Fruit fly (Drosophila melanogaster): ENCODE results near the gene CG42831.

Gene CG42831

DNA sequence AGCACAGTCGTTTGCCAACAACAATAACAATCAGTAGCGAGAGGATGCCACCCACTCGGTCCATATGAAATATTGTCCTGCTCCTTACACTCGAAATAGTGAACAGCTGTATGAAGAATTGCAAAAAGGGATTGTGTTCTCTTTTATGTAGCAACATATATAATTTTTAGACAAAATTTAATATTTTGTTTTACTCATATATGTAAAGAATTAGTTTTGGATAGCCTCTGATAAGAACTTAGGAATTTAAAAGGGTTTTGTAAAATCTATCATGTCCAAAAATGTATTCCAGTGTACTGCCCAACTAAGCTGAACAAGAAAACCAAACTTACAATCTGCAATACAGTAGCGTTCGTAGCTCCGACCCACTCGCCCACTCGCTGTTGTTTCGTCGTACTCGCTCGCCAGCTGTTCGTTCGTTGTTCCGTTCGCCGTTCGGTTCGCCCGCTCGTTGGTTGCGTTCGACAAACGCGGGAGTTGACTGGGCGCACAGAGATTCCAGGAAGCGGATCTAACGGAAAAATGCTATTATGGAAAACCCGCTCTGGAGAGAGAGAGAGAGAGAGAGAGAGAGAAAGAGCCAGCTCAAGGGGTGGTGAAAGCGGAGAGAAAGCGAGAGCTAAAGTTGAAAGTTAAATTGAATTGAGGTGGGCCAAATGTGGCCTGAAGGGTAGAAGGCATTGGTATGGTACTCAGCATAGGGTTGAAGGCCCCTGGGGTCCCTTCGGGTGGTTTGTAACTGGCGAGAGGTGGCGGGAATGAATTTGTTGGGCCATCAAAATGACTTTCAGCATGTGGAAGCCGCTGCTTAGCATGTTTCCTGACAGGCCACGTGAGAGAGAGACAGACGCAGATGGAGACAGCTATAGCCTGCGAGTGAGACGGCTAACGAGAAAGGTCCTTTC, 3.8 kb upstream of the CG42831 start (continued):
- TF ChIP-seq CG34422 (GFP tag; IDR thresholded peaks at IDR 0.05) (peak; percentile 60; the same call in 2 of the 3 replicates), inv (GFP tag; IDR thresholded peaks at IDR 0.05; ENCODE audit: partially characterized antibody) (no peak), yki (optimal IDR thresholded peaks at IDR 0.05) (peak; percentile 25), Sox102F (GFP tag; optimal IDR thresholded peaks at IDR 0.05) (peak; percentile 83), salm (tag; optimal IDR thresholded peaks at IDR 0.05) (peak; percentile 43), Scr (GFP tag; IDR thresholded peaks at IDR 0.05; ENCODE audit: partially characterized antibody) (peak; percentile 23; the same call in 1 of the 2 replicates), gt (GFP tag; IDR thresholded peaks at IDR 0.05) (no peak), CG4707 (GFP tag; optimal IDR thresholded peaks at IDR 0.05) (peak; percentile 7), Lhr (GFP tag; optimal IDR thresholded peaks at IDR 0.05) (no peak), vnd (GFP tag; IDR thresholded peaks at IDR 0.05; ENCODE audit: partially characterized antibody) (no peak), vfl (GFP tag; optimal IDR thresholded peaks at IDR 0.05) (no peak), CG2199 (GFP tag; IDR thresholded peaks at IDR 0.05) (no peak), CG17912 (GFP tag; optimal IDR thresholded peaks at IDR 0.05) (no peak), chinmo (GFP tag; IDR thresholded peaks at IDR 0.05; ENCODE audit: partially characterized antibody) (0 out of 4 replicates have a peak, but pooled peaks have one; percentile 56), pita (GFP tag; optimal IDR thresholded peaks at IDR 0.05) (no peak), sens-2 (GFP tag; IDR thresholded peaks at IDR 0.05) (0 out of 2 replicates have a peak, but pooled peaks have one; percentile 43), CG2875 (GFP tag; optimal IDR thresholded peaks at IDR 0.05) (peak; percentile 18), onecut (GFP tag; IDR thresholded peaks at IDR 0.05) (peak; percentile 34), CG17359 (tag; optimal IDR thresholded peaks at IDR 0.05) (peak; percentile 81), mam (GFP tag; optimal IDR thresholded peaks at IDR 0.05) (peak; percentile 28), danr (GFP tag; IDR thresholded peaks at IDR 0.05) (0 out of 2 replicates have a peak, but pooled peaks have one; percentile 35), C15 (GFP tag; IDR thresholded peaks at IDR 0.05) (peak; percentile 47; the same call in 1 of the 3 replicates), gfzf (GFP tag; optimal IDR thresholded peaks at IDR 0.05) (no peak), CG10543 (GFP tag; optimal IDR thresholded peaks at IDR 0.05) (peak; percentile 65), Fer2 (tag; optimal IDR thresholded peaks at IDR 0.05) (peak; percentile 57), Tbp (GFP tag; optimal IDR thresholded peaks at IDR 0.05) (no peak), tup (GFP tag; optimal IDR thresholded peaks at IDR 0.05) (peak; percentile 12), Nf-YC (tag; optimal IDR thresholded peaks at IDR 0.05) (peak; percentile 44), h (optimal IDR thresholded peaks at IDR 0.05) (no peak), HLHmδ (GFP tag; optimal IDR thresholded peaks at IDR 0.05) (peak; percentile 41), toy (GFP tag; IDR thresholded peaks at IDR 0.05) (no peak), MTF-1 (GFP tag; optimal IDR thresholded peaks at IDR 0.05; ENCODE audit: borderline replicate concordance) (no peak), CG1024 (GFP tag; IDR thresholded peaks at IDR 0.05) (0 out of 2 replicates have a peak, but pooled peaks have one; percentile 19), CG4854 (GFP tag; optimal IDR thresholded peaks at IDR 0.05) (peak; percentile 31), Kr (GFP tag; optimal IDR thresholded peaks at IDR 0.05) (no peak), CG12236 (GFP tag; optimal IDR thresholded peaks at IDR 0.05) (no peak), esg (GFP tag; conservative IDR thresholded peaks at IDR 0.05) (peak; percentile 55; the same call in 1 of the 2 replicates), ATbp (GFP tag; optimal IDR thresholded peaks at IDR 0.05) (peak; percentile 70), tio (GFP tag; optimal IDR thresholded peaks at IDR 0.05) (peak; percentile 44), CG18011 (GFP tag; optimal IDR thresholded peaks at IDR 0.05) (no peak), CG7372 (GFP tag; IDR thresholded peaks at IDR 0.05) (peak; percentile 39), Sox100B (GFP tag; optimal IDR thresholded peaks at IDR 0.05) (peak; percentile 66), odd (GFP tag; optimal IDR thresholded peaks at IDR 0.05) (peak; percentile 43), nau (GFP tag; optimal IDR thresholded peaks at IDR 0.05) (peak; percentile 50), CG11695 (GFP tag; IDR thresholded peaks at IDR 0.05) (peak; percentile 69; the same call in 2 of the 3 replicates), CG7839 (tag; optimal IDR thresholded peaks at IDR 0.05) (peak; percentile 87), sqz (GFP tag; optimal IDR thresholded peaks at IDR 0.05) (no peak), CG1603 (tag; optimal IDR thresholded peaks at IDR 0.05) (peak; percentile 29)

All from whole organism, embryonic.